Fruit fly (Drosophila melanogaster) whole organism, embryonic: ENCODE results near the gene Leash.

Source experiments
- B-H1 ChIP-seq: fragments of 200-800 bp; sonication (Bioruptor generic); IDR thresholded peaks from 3 replicates; pipeline ENCODE4 v1.3.6; 2022; ENCODE audit warnings: missing biosample characterization, missing genetic modification characterization
- C15 ChIP-seq: fragments of 200-800 bp; sonication (Bioruptor generic); IDR thresholded peaks from 3 replicates; pipeline ENCODE4 v1.3.6; 2022; ENCODE audit warnings: missing biosample characterization, missing genetic modification characterization
- CG12391 ChIP-seq: fragments of 200-800 bp; sonication (Bioruptor generic); optimal IDR thresholded peaks from 3 replicates; lab custom pipeline; 2018; ENCODE audit warnings: missing biosample characterization, mild to moderate bottlenecking, missing genetic modification characterization, moderate library complexity
- CG13624 ChIP-seq: fragments of 200-800 bp; sonication (Bioruptor generic); optimal IDR thresholded peaks from 2 replicates; lab custom pipeline; 2016; ENCODE audit warnings: missing biosample characterization, missing genetic modification characterization
- CG15696 ChIP-seq: fragments of 200-800 bp; sonication (Bioruptor generic); optimal IDR thresholded peaks from 2 replicates; lab custom pipeline; 2019; ENCODE audit warnings: missing biosample characterization, mild to moderate bottlenecking, missing genetic modification characterization, moderate library complexity
- CG18262 ChIP-seq: fragments of 200-800 bp; optimal IDR thresholded peaks from 3 replicates; lab custom pipeline; 2019; ENCODE audit warnings: missing biosample characterization, mild to moderate bottlenecking, missing genetic modification characterization, moderate library complexity
- CG2129 ChIP-seq: fragments of 200-800 bp; sonication (Bioruptor generic); IDR thresholded peaks from 2 replicates; pipeline ENCODE4 v1.3.6; 2022; ENCODE audit warnings: missing biosample characterization, missing genetic modification characterization; ENCODE audit not compliant: partially characterized antibody
- CG2889 ChIP-seq: fragments of 200-800 bp; sonication (Bioruptor generic); IDR thresholded peaks from 3 replicates; pipeline ENCODE4 v1.3.6; 2022; ENCODE audit warnings: missing biosample characterization, missing genetic modification characterization
- CG32767 ChIP-seq: fragments of 200-800 bp; sonication (Bioruptor generic); IDR thresholded peaks from 2 replicates; pipeline ENCODE4 v1.3.6; 2022; ENCODE audit warnings: missing biosample characterization, missing genetic modification characterization
- CG33557 ChIP-seq: fragments of 200-800 bp; sonication (Bioruptor generic); optimal IDR thresholded peaks from 2 replicates; lab custom pipeline; 2019; ENCODE audit warnings: missing biosample characterization, mild to moderate bottlenecking, missing genetic modification characterization, moderate library complexity
- CG42726 ChIP-seq: fragments of 200-800 bp; sonication (Bioruptor generic); IDR thresholded peaks from 2 replicates; pipeline ENCODE4 v1.3.6; 2022; ENCODE audit warnings: missing biosample characterization, missing genetic modification characterization; ENCODE audit not compliant: partially characterized antibody
- CG4282 ChIP-seq: fragments of 200-800 bp; sonication (Bioruptor generic); optimal IDR thresholded peaks from 2 replicates; lab custom pipeline; 2016; ENCODE audit warnings: missing biosample characterization, missing genetic modification characterization
- CG4424 ChIP-seq: fragments of 200-800 bp; sonication (Bioruptor generic); optimal IDR thresholded peaks from 3 replicates; lab custom pipeline; 2016; ENCODE audit warnings: missing biosample characterization, missing genetic modification characterization
- CG6791 ChIP-seq: fragments of 200-800 bp; sonication (Bioruptor generic); IDR thresholded peaks from 3 replicates; pipeline ENCODE4 v1.3.6; 2022; ENCODE audit warnings: missing biosample characterization, missing genetic modification characterization; ENCODE audit not compliant: partially characterized antibody
- CG6813 ChIP-seq: fragments of 200-800 bp; sonication (Bioruptor generic); optimal IDR thresholded peaks from 2 replicates; lab custom pipeline; 2017; ENCODE audit warnings: missing biosample characterization, missing genetic modification characterization, mild to moderate bottlenecking, moderate library complexity, missing genetic modification reagents
- CG7839 ChIP-seq: fragments of 200-800 bp; sonication (Bioruptor generic); optimal IDR thresholded peaks from 3 replicates; lab custom pipeline; 2018; ENCODE audit warnings: missing biosample characterization, mild to moderate bottlenecking, missing genetic modification characterization, moderate library complexity
- CG9797 ChIP-seq: fragments of 200-800 bp; sonication (Bioruptor generic); optimal IDR thresholded peaks from 3 replicates; lab custom pipeline; 2018; ENCODE audit warnings: missing biosample characterization, mild to moderate bottlenecking, missing genetic modification characterization
- Chrac-16 ChIP-seq: fragments of 200-800 bp; sonication (Bioruptor generic); optimal IDR thresholded peaks from 3 replicates; lab custom pipeline; 2016; ENCODE audit warnings: missing biosample characterization, missing genetic modification characterization
- CrebB ChIP-seq: fragments of 200-800 bp; sonication (Bioruptor generic); optimal IDR thresholded peaks from 3 replicates; lab custom pipeline; 2018; ENCODE audit warnings: missing biosample characterization, mild to moderate bottlenecking, missing genetic modification characterization
- D19A ChIP-seq: fragments of 200-800 bp; optimal IDR thresholded peaks from 3 replicates; lab custom pipeline; 2019; ENCODE audit warnings: missing biosample characterization, mild to moderate bottlenecking, missing genetic modification characterization, moderate library complexity
- Hmx ChIP-seq: fragments of 200-800 bp; sonication (Bioruptor generic); optimal IDR thresholded peaks from 2 replicates; lab custom pipeline; 2016; ENCODE audit warnings: missing biosample characterization, missing genetic modification characterization
- Lhr ChIP-seq: fragments of 200-800 bp; sonication (Bioruptor generic); optimal IDR thresholded peaks from 3 replicates; lab custom pipeline; 2017; ENCODE audit warnings: mild to moderate bottlenecking, missing biosample characterization, missing genetic modification reagents, missing genetic modification characterization
- MTF-1 ChIP-seq: fragments of 200-800 bp; sonication (Bioruptor generic); optimal IDR thresholded peaks from 2 replicates; lab custom pipeline; 2018; ENCODE audit warnings: missing biosample characterization, mild to moderate bottlenecking, missing genetic modification characterization, borderline replicate concordance
- NC2α ChIP-seq: fragments of 200-800 bp; sonication (Bioruptor generic); optimal IDR thresholded peaks from 2 replicates; lab custom pipeline; 2016; ENCODE audit warnings: missing biosample characterization, missing genetic modification characterization
- NC2β ChIP-seq: fragments of 200-800 bp; sonication (Bioruptor generic); optimal IDR thresholded peaks from 2 replicates; lab custom pipeline; 2016; ENCODE audit warnings: missing biosample characterization, missing genetic modification characterization
- Opbp ChIP-seq: fragments of 200-800 bp; sonication (Bioruptor generic); IDR thresholded peaks from 3 replicates; pipeline ENCODE4 v1.3.6; 2022; ENCODE audit warnings: missing biosample characterization, missing genetic modification characterization; ENCODE audit not compliant: partially characterized antibody
- br ChIP-seq: fragments of >200 bp; optimal IDR thresholded peaks from 2 replicates; lab custom pipeline; 2017
- btn ChIP-seq: fragments of 200-800 bp; sonication (Bioruptor generic); optimal IDR thresholded peaks from 2 replicates; lab custom pipeline; 2016; ENCODE audit warnings: missing biosample characterization, missing genetic modification characterization
- caup ChIP-seq: fragments of 200-800 bp; sonication (Bioruptor generic); optimal IDR thresholded peaks from 3 replicates; lab custom pipeline; 2017; ENCODE audit warnings: missing biosample characterization, mild to moderate bottlenecking, missing genetic modification characterization, moderate library complexity; ENCODE audit not compliant: severe bottlenecking
- disco-r ChIP-seq: fragments of 200-800 bp; sonication (Bioruptor generic); optimal IDR thresholded peaks from 2 replicates; lab custom pipeline; 2016; ENCODE audit warnings: missing biosample characterization, missing genetic modification characterization
- dpn ChIP-seq, 2 experiments: fragments of 200-800 bp; sonication (Bioruptor generic); optimal IDR thresholded peaks; 3 replicates each; lab custom pipeline; 2016; ENCODE audit warnings: missing biosample characterization in 2 of 2, missing genetic modification characterization in 2 of 2
- en ChIP-seq: fragments of 200-800 bp; sonication (Bioruptor generic); optimal IDR thresholded peaks from 2 replicates; lab custom pipeline; 2016; ENCODE audit warnings: missing biosample characterization, missing genetic modification characterization
- exex ChIP-seq: fragments of 200-800 bp; sonication (Bioruptor generic); optimal IDR thresholded peaks from 4 replicates; lab custom pipeline; 2018; ENCODE audit warnings: missing biosample characterization, mild to moderate bottlenecking, missing genetic modification characterization, moderate library complexity
- hb ChIP-seq: fragments of 200-800 bp; sonication (Bioruptor generic); IDR thresholded peaks from 3 replicates; pipeline ENCODE4 v1.3.6; 2022; ENCODE audit warnings: missing biosample characterization, missing genetic modification characterization; ENCODE audit not compliant: partially characterized antibody
- kni ChIP-seq: fragments of 200-800 bp; sonication (Bioruptor generic); optimal IDR thresholded peaks from 3 replicates; lab custom pipeline; 2017; ENCODE audit warnings: mild to moderate bottlenecking, missing biosample characterization, missing genetic modification reagents, missing genetic modification characterization
- lilli ChIP-seq: fragments of 200-800 bp; sonication (Bioruptor generic); optimal IDR thresholded peaks from 3 replicates; lab custom pipeline; 2016; ENCODE audit warnings: missing biosample characterization, missing genetic modification characterization
- oc ChIP-seq: fragments of 200-800 bp; sonication (Bioruptor generic); optimal IDR thresholded peaks from 2 replicates; lab custom pipeline; 2018; ENCODE audit warnings: missing biosample characterization, mild to moderate bottlenecking, missing genetic modification characterization, moderate library complexity
- onecut ChIP-seq: fragments of 200-800 bp; sonication (Bioruptor generic); IDR thresholded peaks from 2 replicates; pipeline ENCODE4 v1.3.6; 2022; ENCODE audit warnings: missing biosample characterization, missing genetic modification characterization
- otp ChIP-seq: fragments of 200-800 bp; sonication (Bioruptor generic); IDR thresholded peaks from 3 replicates; pipeline ENCODE4, ENCODE4 v1.3.6; 2022; ENCODE audit warnings: missing biosample characterization, missing genetic modification characterization
- pfk ChIP-seq: fragments of 200-800 bp; sonication (Bioruptor generic); optimal IDR thresholded peaks from 2 replicates; lab custom pipeline; 2018; ENCODE audit warnings: missing biosample characterization, mild to moderate bottlenecking, missing genetic modification characterization, moderate library complexity
- psq ChIP-seq: fragments of 200-800 bp; sonication (Bioruptor generic); optimal IDR thresholded peaks from 2 replicates; lab custom pipeline; 2017; ENCODE audit warnings: missing biosample characterization, missing genetic modification characterization
- run ChIP-seq: fragments of 200-800 bp; sonication (Bioruptor generic); optimal IDR thresholded peaks from 3 replicates; lab custom pipeline; 2018; ENCODE audit warnings: missing biosample characterization, mild to moderate bottlenecking, missing genetic modification characterization
- schlank ChIP-seq: fragments of 200-800 bp; sonication (Bioruptor generic); optimal IDR thresholded peaks from 2 replicates; lab custom pipeline; 2018; ENCODE audit warnings: missing biosample characterization, mild to moderate bottlenecking, missing genetic modification characterization
- sqz ChIP-seq: fragments of 200-800 bp; sonication (Bioruptor generic); optimal IDR thresholded peaks from 3 replicates; lab custom pipeline; 2018; ENCODE audit warnings: missing biosample characterization, mild to moderate bottlenecking, missing genetic modification characterization
- stc ChIP-seq: fragments of 200-800 bp; sonication (Bioruptor generic); IDR thresholded peaks from 2 replicates; pipeline ENCODE4 v1.3.6; 2022; ENCODE audit warnings: missing biosample characterization, missing genetic modification characterization
- stwl ChIP-seq: fragments of 200-800 bp; sonication (Bioruptor generic); optimal IDR thresholded peaks from 3 replicates; lab custom pipeline; 2018; ENCODE audit warnings: missing biosample characterization, mild to moderate bottlenecking, missing genetic modification characterization, moderate library complexity
- trem ChIP-seq: fragments of 200-800 bp; optimal IDR thresholded peaks from 3 replicates; lab custom pipeline; 2019; ENCODE audit warnings: missing biosample characterization, mild to moderate bottlenecking, missing genetic modification characterization, moderate library complexity
- tup ChIP-seq: fragments of 200-800 bp; sonication (Bioruptor generic); optimal IDR thresholded peaks from 2 replicates; lab custom pipeline; 2016; ENCODE audit warnings: missing biosample characterization, mild to moderate bottlenecking, missing genetic modification characterization, moderate library complexity
- zf30C ChIP-seq: fragments of 200-800 bp; sonication (Bioruptor generic); optimal IDR thresholded peaks from 3 replicates; lab custom pipeline; 2018; ENCODE audit warnings: missing biosample characterization, mild to moderate bottlenecking, missing genetic modification characterization

Gene Leash

DNA sequence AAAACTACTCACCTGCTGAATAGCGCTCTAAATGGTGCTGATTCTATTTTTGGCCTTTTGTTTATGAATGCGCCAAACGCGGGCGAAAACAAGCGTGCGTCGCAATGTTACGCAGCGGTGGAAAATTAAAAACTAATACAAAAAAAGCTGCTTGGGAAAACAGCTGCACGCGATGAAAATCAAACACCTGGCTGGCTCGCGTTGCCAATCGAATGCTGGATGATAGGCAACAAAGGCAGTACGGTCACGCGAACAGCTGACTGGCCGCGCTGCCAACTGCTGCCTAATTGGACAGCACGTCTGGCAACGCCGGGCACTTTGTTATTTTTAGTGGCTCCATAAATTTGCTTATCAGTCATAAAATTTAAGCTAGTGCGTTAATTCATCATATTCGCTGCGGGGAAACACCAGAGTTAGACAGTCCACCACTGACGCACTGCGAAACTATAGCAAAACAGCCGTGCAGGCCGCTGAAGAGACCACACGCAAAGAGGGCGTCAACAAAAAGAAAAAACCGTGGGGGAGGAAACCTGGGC, 16.8 kb upstream of the Leash start, which contains the start of the genes SelR and Tsp86D (continued):
- peak; percentile 72 for TF ChIP-seq exex (tag; lab: Kevin White, UChicago)
- peak; percentile 11 for TF ChIP-seq oc
- 0 out of 2 replicates have a peak, but pooled peaks have one; percentile 21 for TF ChIP-seq CG2129 (GFP tag; lab: Robert Waterston, UW)
- TF ChIP-seq Chrac-16 = no peak
- TF ChIP-seq Opbp = peak; percentile 76
- peak; percentile 75 for TF ChIP-seq stwl
- peak; percentile 39 for TF ChIP-seq CG7839 (tag; lab: Kevin White, UChicago)
- TF ChIP-seq CG42726 (GFP tag; lab: Robert Waterston, UW) = peak; percentile 72
- TF ChIP-seq CG6791 = peak; percentile 64; the same call in 2 of the 3 replicates
- TF ChIP-seq hb = 0 out of 3 replicates have a peak, but pooled peaks have one; percentile 28
- peak; percentile 52 for TF ChIP-seq CrebB
- no peak for TF ChIP-seq CG2889
- TF ChIP-seq B-H1 (GFP tag; lab: Robert Waterston, UW) = no peak
- TF ChIP-seq CG15696 (tag; lab: Kevin White, UChicago) = no peak
- TF ChIP-seq pfk (GFP tag; lab: Kevin White, UChicago) = peak; percentile 44
- peak; percentile 6 for TF ChIP-seq schlank (tag; lab: Kevin White, UChicago)
- no peak for TF ChIP-seq stc (GFP tag; lab: Robert Waterston, UW)
- no peak; the same call in 1 of the 2 replicates for TF ChIP-seq onecut (GFP tag; lab: Robert Waterston, UW)
- TF ChIP-seq CG18262 (tag; lab: Kevin White, UChicago) = peak; percentile 16
- no peak for TF ChIP-seq CG6813
- TF ChIP-seq run (tag; lab: Kevin White, UChicago) = peak; percentile 25
- no peak for TF ChIP-seq tup (GFP tag; lab: Kevin White, UChicago)
- no peak for TF ChIP-seq CG4282 (GFP tag; lab: Kevin White, UChicago)
- TF ChIP-seq Hmx (GFP tag; lab: Kevin White, UChicago) = no peak
- TF ChIP-seq D19A (tag; lab: Kevin White, UChicago) = peak; percentile 12
- TF ChIP-seq CG12391 (tag; lab: Kevin White, UChicago) = peak; percentile 33
- TF ChIP-seq NC2β = peak; percentile 31
- TF ChIP-seq en (GFP tag; lab: Kevin White, UChicago) = no peak
- no peak for TF ChIP-seq dpn (GFP tag; optimal IDR thresholded peaks at IDR 0.05; lab: Kevin White, UChicago)
- TF ChIP-seq br = no peak
- TF ChIP-seq caup (GFP tag; lab: Kevin White, UChicago) = peak; percentile 42
- peak; percentile 52 for TF ChIP-seq CG13624 (GFP tag; lab: Kevin White, UChicago)
- peak; percentile 80 for TF ChIP-seq sqz (GFP tag; lab: Kevin White, UChicago)
- no peak for TF ChIP-seq C15 (GFP tag; lab: Robert Waterston, UW)
- peak; percentile 61; the same call in 1 of the 3 replicates for TF ChIP-seq otp
- TF ChIP-seq CG4424 = no peak
- TF ChIP-seq zf30C (GFP tag; lab: Kevin White, UChicago) = no peak
- peak; percentile 7 for TF ChIP-seq Lhr (GFP tag; lab: Kevin White, UChicago)
- no peak for TF ChIP-seq NC2α (GFP tag; lab: Kevin White, UChicago)
- peak; percentile 10 for TF ChIP-seq lilli
- peak; percentile 95 for TF ChIP-seq CG9797 (GFP tag; lab: Kevin White, UChicago)
- peak; percentile 99 for TF ChIP-seq trem (tag; lab: Kevin White, UChicago)
- no peak for TF ChIP-seq btn
- TF ChIP-seq kni (GFP tag; lab: Kevin White, UChicago) = peak; percentile 16
- TF ChIP-seq psq (GFP tag; lab: Kevin White, UChicago) = no peak
- no peak for TF ChIP-seq CG33557
- TF ChIP-seq MTF-1 = peak; percentile 55
- no peak for TF ChIP-seq disco-r (GFP tag; lab: Kevin White, UChicago)
- peak; percentile 45; the same call in 1 of the 2 replicates for TF ChIP-seq CG32767 (GFP tag; lab: Robert Waterston, UW)
